Fruit fly (Drosophila melanogaster) whole organism, embryonic: ENCODE data around the gene CG14691.

Source experiments
- B-H1 ChIP-seq: fragments of 200-800 bp; sonication (Bioruptor generic); IDR thresholded peaks from 3 replicates; pipeline ENCODE4 v1.3.6; 2022; ENCODE audit warnings: missing biosample characterization, missing genetic modification characterization
- CG10979 ChIP-seq: fragments of 200-800 bp; sonication (Bioruptor generic); optimal IDR thresholded peaks from 2 replicates; lab custom pipeline; 2018; ENCODE audit warnings: missing biosample characterization, mild to moderate bottlenecking, missing genetic modification characterization, moderate library complexity
- CG12155 ChIP-seq: fragments of 200-800 bp; sonication (Bioruptor generic); optimal IDR thresholded peaks from 3 replicates; lab custom pipeline; 2016; ENCODE audit warnings: missing biosample characterization, missing genetic modification characterization
- CG12236 ChIP-seq: fragments of 200-800 bp; sonication (Bioruptor generic); optimal IDR thresholded peaks from 2 replicates; lab custom pipeline; 2016; ENCODE audit warnings: missing biosample characterization, missing genetic modification characterization
- CG12744 ChIP-seq: fragments of 200-800 bp; sonication (Bioruptor generic); optimal IDR thresholded peaks from 2 replicates; lab custom pipeline; 2016; ENCODE audit warnings: missing biosample characterization, missing genetic modification characterization
- CG15269 ChIP-seq: fragments of 200-800 bp; sonication (Bioruptor generic); optimal IDR thresholded peaks from 2 replicates; lab custom pipeline; 2018; ENCODE audit warnings: missing biosample characterization, mild to moderate bottlenecking, missing genetic modification characterization, moderate library complexity
- CG18599 ChIP-seq: fragments of 200-800 bp; sonication (Bioruptor generic); optimal IDR thresholded peaks from 3 replicates; lab custom pipeline; 2017; ENCODE audit warnings: missing biosample characterization, missing genetic modification characterization, mild to moderate bottlenecking, moderate library complexity, missing genetic modification reagents
- CG18764 ChIP-seq: fragments of 200-800 bp; sonication (Bioruptor generic); optimal IDR thresholded peaks from 3 replicates; lab custom pipeline; 2016; ENCODE audit warnings: missing biosample characterization, missing genetic modification characterization
- CG2678 ChIP-seq: fragments of 200-800 bp; sonication (Bioruptor generic); optimal IDR thresholded peaks from 3 replicates; lab custom pipeline; 2019; ENCODE audit warnings: missing biosample characterization, mild to moderate bottlenecking, missing genetic modification characterization, moderate library complexity
- CG2712 ChIP-seq: fragments of 200-800 bp; optimal IDR thresholded peaks from 3 replicates; lab custom pipeline; 2019; ENCODE audit warnings: missing biosample characterization, mild to moderate bottlenecking, missing genetic modification characterization, moderate library complexity
- CG30403 ChIP-seq: fragments of 200-800 bp; sonication (Bioruptor generic); optimal IDR thresholded peaks from 3 replicates; lab custom pipeline; 2016; ENCODE audit warnings: missing biosample characterization, missing genetic modification characterization
- CG34224 ChIP-seq: fragments of 200-800 bp; sonication (Bioruptor generic); IDR thresholded peaks from 3 replicates; pipeline ENCODE4 v1.3.6; 2022; ENCODE audit warnings: missing biosample characterization, missing genetic modification characterization; ENCODE audit not compliant: partially characterized antibody
- CG4424 ChIP-seq: fragments of 200-800 bp; sonication (Bioruptor generic); optimal IDR thresholded peaks from 3 replicates; lab custom pipeline; 2016; ENCODE audit warnings: missing biosample characterization, missing genetic modification characterization
- CoRest ChIP-seq: fragments of 200-800 bp; sonication (Bioruptor generic); optimal IDR thresholded peaks from 3 replicates; lab custom pipeline; 2018; ENCODE audit warnings: missing biosample characterization, mild to moderate bottlenecking, missing genetic modification characterization, moderate library complexity
- Deaf1 ChIP-seq: fragments of 200-800 bp; optimal IDR thresholded peaks from 3 replicates; lab custom pipeline; 2019; ENCODE audit warnings: missing biosample characterization, mild to moderate bottlenecking, missing genetic modification characterization, moderate library complexity
- Dll ChIP-seq: fragments of 200-800 bp; sonication (Bioruptor generic); IDR thresholded peaks from 4 replicates; pipeline ENCODE4 v1.3.6; 2022; ENCODE audit warnings: missing biosample characterization, missing genetic modification characterization; ENCODE audit not compliant: partially characterized antibody
- HLH3B ChIP-seq: fragments of 200-800 bp; sonication (Bioruptor generic); IDR thresholded peaks from 2 replicates; pipeline ENCODE4 v1.3.6; 2022; ENCODE audit warnings: missing biosample characterization, missing genetic modification characterization
- Lhr ChIP-seq: fragments of 200-800 bp; sonication (Bioruptor generic); optimal IDR thresholded peaks from 3 replicates; lab custom pipeline; 2017; ENCODE audit warnings: mild to moderate bottlenecking, missing biosample characterization, missing genetic modification reagents, missing genetic modification characterization
- MESR4 ChIP-seq: fragments of 200-800 bp; sonication (Bioruptor generic); optimal IDR thresholded peaks from 2 replicates; lab custom pipeline; 2018; ENCODE audit warnings: missing biosample characterization, mild to moderate bottlenecking, missing genetic modification characterization, moderate library complexity
- MTF-1 ChIP-seq: fragments of 200-800 bp; sonication (Bioruptor generic); optimal IDR thresholded peaks from 2 replicates; lab custom pipeline; 2018; ENCODE audit warnings: missing biosample characterization, mild to moderate bottlenecking, missing genetic modification characterization, borderline replicate concordance
- Rx ChIP-seq: fragments of 200-800 bp; sonication (Bioruptor generic); IDR thresholded peaks from 2 replicates; pipeline ENCODE4 v1.3.6; 2022; ENCODE audit warnings: missing biosample characterization, missing genetic modification characterization
- Side ChIP-seq: fragments of 200-800 bp; sonication (Bioruptor generic); optimal IDR thresholded peaks from 2 replicates; lab custom pipeline; 2016; ENCODE audit warnings: missing biosample characterization, missing genetic modification characterization
- Sin3A ChIP-seq: fragments of >200 bp; optimal IDR thresholded peaks from 2 replicates; lab custom pipeline; 2018
- Six4 ChIP-seq: fragments of 200-800 bp; sonication (Bioruptor generic); optimal IDR thresholded peaks from 2 replicates; lab custom pipeline; 2016; ENCODE audit warnings: missing biosample characterization, missing genetic modification characterization
- Spps ChIP-seq: fragments of 200-800 bp; sonication (Bioruptor generic); optimal IDR thresholded peaks from 2 replicates; lab custom pipeline; 2018; ENCODE audit warnings: missing biosample characterization, mild to moderate bottlenecking, missing genetic modification characterization
- amos ChIP-seq: fragments of 200-800 bp; sonication (Bioruptor generic); IDR thresholded peaks from 2 replicates; pipeline ENCODE4 v1.3.6; 2022; ENCODE audit warnings: missing biosample characterization, missing genetic modification characterization; ENCODE audit not compliant: partially characterized antibody
- aop ChIP-seq: fragments of 200-800 bp; sonication (Bioruptor generic); IDR thresholded peaks from 2 replicates; pipeline ENCODE4 v1.3.6; 2022; ENCODE audit warnings: missing biosample characterization, missing genetic modification characterization
- ash1 ChIP-seq: fragments of 200-800 bp; sonication (Bioruptor generic); optimal IDR thresholded peaks from 2 replicates; lab custom pipeline; 2018; ENCODE audit warnings: missing biosample characterization, mild to moderate bottlenecking, missing genetic modification characterization
- ato ChIP-seq: fragments of 200-800 bp; sonication (Bioruptor generic); IDR thresholded peaks from 2 replicates; pipeline ENCODE4 v1.3.6; 2022; ENCODE audit warnings: missing biosample characterization, missing genetic modification characterization; ENCODE audit not compliant: partially characterized antibody
- bab2 ChIP-seq: fragments of 200-800 bp; sonication (Bioruptor generic); optimal IDR thresholded peaks from 2 replicates; lab custom pipeline; 2016; ENCODE audit warnings: missing biosample characterization, missing genetic modification characterization
- bowl ChIP-seq: fragments of 200-800 bp; sonication (Bioruptor generic); IDR thresholded peaks from 2 replicates; pipeline ENCODE4 v1.3.6; 2022; ENCODE audit warnings: missing biosample characterization, missing genetic modification characterization
- btn ChIP-seq: fragments of 200-800 bp; sonication (Bioruptor generic); optimal IDR thresholded peaks from 2 replicates; lab custom pipeline; 2016; ENCODE audit warnings: missing biosample characterization, missing genetic modification characterization
- ci ChIP-seq: fragments of 200-800 bp; sonication (Bioruptor generic); IDR thresholded peaks from 3 replicates; pipeline ENCODE4 v1.3.6; 2022; ENCODE audit warnings: missing biosample characterization, missing genetic modification characterization
- crp ChIP-seq, 2 experiments: fragments of 200-800 bp; sonication (Bioruptor generic); optimal IDR thresholded peaks; 2 replicates in 1 of 2; 3 replicates in 1 of 2; lab custom pipeline; 2017; ENCODE audit warnings: missing biosample characterization in 2 of 2, missing genetic modification characterization in 2 of 2, mild to moderate bottlenecking in 1 of 2, moderate library complexity in 1 of 2
- dpn ChIP-seq, 2 experiments: fragments of 200-800 bp; sonication (Bioruptor generic); optimal IDR thresholded peaks; 3 replicates each; lab custom pipeline; 2016; ENCODE audit warnings: missing biosample characterization in 2 of 2, missing genetic modification characterization in 2 of 2
- fd96Cb ChIP-seq: fragments of 200-800 bp; sonication (Bioruptor generic); optimal IDR thresholded peaks from 2 replicates; lab custom pipeline; 2018; ENCODE audit warnings: missing biosample characterization, mild to moderate bottlenecking, missing genetic modification characterization, moderate library complexity
- fu2 ChIP-seq: fragments of 200-800 bp; sonication (Bioruptor generic); optimal IDR thresholded peaks from 2 replicates; lab custom pipeline; 2016; ENCODE audit warnings: missing biosample characterization, missing genetic modification characterization
- hbn ChIP-seq: fragments of 200-800 bp; sonication (Bioruptor generic); IDR thresholded peaks from 2 replicates; pipeline ENCODE4 v1.3.6; 2022; ENCODE audit warnings: missing biosample characterization, missing genetic modification characterization; ENCODE audit not compliant: partially characterized antibody
- insv ChIP-seq, 2 experiments: fragments of 200-800 bp; sonication (Bioruptor generic); optimal IDR thresholded peaks; 3 replicates each; lab custom pipeline; 2016 to 2018; ENCODE audit warnings: missing biosample characterization in 2 of 2, missing genetic modification characterization in 2 of 2
- klu ChIP-seq: fragments of 200-800 bp; sonication (Bioruptor generic); IDR thresholded peaks from 2 replicates; pipeline ENCODE4 v1.3.6; 2022; ENCODE audit warnings: missing biosample characterization, missing genetic modification characterization
- pfk ChIP-seq: fragments of 200-800 bp; sonication (Bioruptor generic); optimal IDR thresholded peaks from 2 replicates; lab custom pipeline; 2018; ENCODE audit warnings: missing biosample characterization, mild to moderate bottlenecking, missing genetic modification characterization, moderate library complexity
- pum ChIP-seq: fragments of 200-800 bp; sonication (Bioruptor generic); optimal IDR thresholded peaks from 2 replicates; lab custom pipeline; 2016; ENCODE audit warnings: missing biosample characterization, missing genetic modification characterization
- ranshi ChIP-seq: fragments of 200-800 bp; sonication (Bioruptor generic); IDR thresholded peaks from 2 replicates; pipeline ENCODE4 v1.3.6; 2022; ENCODE audit warnings: missing biosample characterization, missing genetic modification characterization
- salm ChIP-seq: fragments of 200-800 bp; sonication (Bioruptor generic); optimal IDR thresholded peaks from 2 replicates; lab custom pipeline; 2018; ENCODE audit warnings: missing biosample characterization, mild to moderate bottlenecking, missing genetic modification characterization
- sima ChIP-seq: fragments of 200-800 bp; sonication (Bioruptor generic); optimal IDR thresholded peaks from 2 replicates; lab custom pipeline; 2016; ENCODE audit warnings: missing biosample characterization, missing genetic modification characterization
- slbo ChIP-seq: fragments of 200-800 bp; sonication (Bioruptor generic); IDR thresholded peaks from 2 replicates; pipeline ENCODE4 v1.3.6; 2022; ENCODE audit warnings: missing biosample characterization, missing genetic modification characterization
- slp2 ChIP-seq: fragments of 200-800 bp; sonication (Bioruptor generic); optimal IDR thresholded peaks from 2 replicates; lab custom pipeline; 2016; ENCODE audit warnings: missing biosample characterization, missing genetic modification characterization
- tio ChIP-seq: fragments of 200-800 bp; sonication (Bioruptor generic); optimal IDR thresholded peaks from 2 replicates; lab custom pipeline; 2017; ENCODE audit warnings: missing biosample characterization, missing genetic modification characterization, inconsistent platforms
- ttk ChIP-seq: fragments of 200-800 bp; sonication (Bioruptor generic); IDR thresholded peaks from 2 replicates; pipeline ENCODE4 v2.1.2; 2022; ENCODE audit warnings: missing biosample characterization, missing genetic modification characterization
- vnd ChIP-seq: fragments of 200-800 bp; sonication (Bioruptor generic); IDR thresholded peaks from 3 replicates; pipeline ENCODE4 v1.3.6; 2022; ENCODE audit warnings: missing biosample characterization, missing genetic modification characterization; ENCODE audit not compliant: partially characterized antibody
- vvl ChIP-seq: fragments of 200-800 bp; sonication (Bioruptor generic); IDR thresholded peaks from 2 replicates; pipeline ENCODE4 v1.3.6; 2022; ENCODE audit warnings: missing biosample characterization, missing genetic modification characterization

The CG14691 gene

dm6 chr3R:10788186-10788585, 32.8 kb upstream of the CG14691 start, which contains the start of the genes Art1 and Mcm5 (continued):
- peak; percentile 86 for TF ChIP-seq amos (GFP tag; lab: Robert Waterston, UW)
- TF ChIP-seq fd96Cb (tag; lab: Kevin White, UChicago), result no peak
- TF ChIP-seq vvl (GFP tag; lab: Robert Waterston, UW), result no peak
- TF ChIP-seq insv (GFP tag; optimal IDR thresholded peaks at IDR 0.05; lab: Kevin White, UChicago), result peak in 1 of 2 experiments; percentile 40
- no peak for TF ChIP-seq CG2678 (tag; lab: Kevin White, UChicago)
- no peak for TF ChIP-seq Rx (GFP tag; lab: Robert Waterston, UW)
- no peak for TF ChIP-seq ttk (GFP tag; lab: Robert Waterston, UW)
- no peak for TF ChIP-seq CG15269
- TF ChIP-seq CG4424, result peak; percentile 54
- peak; percentile 52 for TF ChIP-seq Lhr (GFP tag; lab: Kevin White, UChicago)
- peak; percentile 27 for TF ChIP-seq CG18764 (GFP tag; lab: Kevin White, UChicago)
- no peak for TF ChIP-seq pfk (GFP tag; lab: Kevin White, UChicago)
- peak; percentile 91 for TF ChIP-seq hbn (GFP tag; lab: Robert Waterston, UW)
- peak; percentile 91 for TF ChIP-seq CG34224 (GFP tag; lab: Robert Waterston, UW)
- no peak for TF ChIP-seq HLH3B (GFP tag; lab: Robert Waterston, UW)
- TF ChIP-seq Deaf1 (tag; lab: Kevin White, UChicago), result no peak
- peak; percentile 93 for TF ChIP-seq vnd (GFP tag; lab: Robert Waterston, UW)
- no peak for TF ChIP-seq Spps (tag; lab: Kevin White, UChicago)
- TF ChIP-seq bowl (GFP tag; lab: Robert Waterston, UW), result no peak
- no peak for TF ChIP-seq aop (GFP tag; lab: Robert Waterston, UW)
- TF ChIP-seq CG10979 (tag; lab: Kevin White, UChicago), result peak; percentile 19
- peak; percentile 99 for TF ChIP-seq Sin3A (lab: Kevin White, UChicago)
- TF ChIP-seq MTF-1 (GFP tag; lab: Kevin White, UChicago), result no peak
- no peak for TF ChIP-seq btn (GFP tag; lab: Kevin White, UChicago)
- TF ChIP-seq dpn (GFP tag; optimal IDR thresholded peaks at IDR 0.05; lab: Kevin White, UChicago), result peak; percentile 56 to 61
- TF ChIP-seq ash1 (GFP tag; lab: Kevin White, UChicago), result no peak
- TF ChIP-seq CG12744 (GFP tag; lab: Kevin White, UChicago), result peak; percentile 30
- peak; percentile 17 for TF ChIP-seq CG18599
- no peak for TF ChIP-seq Six4 (GFP tag; lab: Kevin White, UChicago)
- TF ChIP-seq slp2 (GFP tag; lab: Kevin White, UChicago), result peak; percentile 38
- TF ChIP-seq Side, result peak; percentile 15
- peak; percentile 99 for TF ChIP-seq Dll (GFP tag; lab: Robert Waterston, UW)
- TF ChIP-seq ranshi (GFP tag; lab: Robert Waterston, UW), result no peak
- peak; percentile 17 for TF ChIP-seq pum
- no peak for TF ChIP-seq B-H1 (GFP tag; lab: Robert Waterston, UW)
- no peak for TF ChIP-seq tio (GFP tag; lab: Kevin White, UChicago)
- no peak for TF ChIP-seq ci
- no peak for TF ChIP-seq CG12236
- peak; percentile 34 for TF ChIP-seq fu2 (GFP tag; lab: Kevin White, UChicago)
- TF ChIP-seq bab2 (GFP tag; lab: Kevin White, UChicago), result peak; percentile 19
- TF ChIP-seq sima (GFP tag; lab: Kevin White, UChicago), result no peak
- TF ChIP-seq CG30403 (GFP tag; lab: Kevin White, UChicago), result peak; percentile 67
- TF ChIP-seq MESR4 (GFP tag; lab: Kevin White, UChicago), result peak; percentile 11
- peak; percentile 40 for TF ChIP-seq CG2712 (tag; lab: Kevin White, UChicago)
- no peak for TF ChIP-seq klu (GFP tag; lab: Robert Waterston, UW)
- TF ChIP-seq crp (GFP tag; optimal IDR thresholded peaks at IDR 0.05; lab: Kevin White, UChicago), result peak in 1 of 2 experiments; percentile 49
- TF ChIP-seq CG12155, result peak; percentile 61
- TF ChIP-seq CoRest (tag; lab: Kevin White, UChicago), result peak; percentile 80
- no peak for TF ChIP-seq salm (tag; lab: Kevin White, UChicago)
- TF ChIP-seq ato (GFP tag; lab: Robert Waterston, UW), result 0 out of 2 replicates have a peak, but pooled peaks have one; percentile 29
- peak; percentile 24; the same call in 1 of the 2 replicates for TF ChIP-seq slbo (GFP tag; lab: Robert Waterston, UW)
